Fruit fly (Drosophila melanogaster): Measurements from ENCODE around the gene Efa6.

DNA sequence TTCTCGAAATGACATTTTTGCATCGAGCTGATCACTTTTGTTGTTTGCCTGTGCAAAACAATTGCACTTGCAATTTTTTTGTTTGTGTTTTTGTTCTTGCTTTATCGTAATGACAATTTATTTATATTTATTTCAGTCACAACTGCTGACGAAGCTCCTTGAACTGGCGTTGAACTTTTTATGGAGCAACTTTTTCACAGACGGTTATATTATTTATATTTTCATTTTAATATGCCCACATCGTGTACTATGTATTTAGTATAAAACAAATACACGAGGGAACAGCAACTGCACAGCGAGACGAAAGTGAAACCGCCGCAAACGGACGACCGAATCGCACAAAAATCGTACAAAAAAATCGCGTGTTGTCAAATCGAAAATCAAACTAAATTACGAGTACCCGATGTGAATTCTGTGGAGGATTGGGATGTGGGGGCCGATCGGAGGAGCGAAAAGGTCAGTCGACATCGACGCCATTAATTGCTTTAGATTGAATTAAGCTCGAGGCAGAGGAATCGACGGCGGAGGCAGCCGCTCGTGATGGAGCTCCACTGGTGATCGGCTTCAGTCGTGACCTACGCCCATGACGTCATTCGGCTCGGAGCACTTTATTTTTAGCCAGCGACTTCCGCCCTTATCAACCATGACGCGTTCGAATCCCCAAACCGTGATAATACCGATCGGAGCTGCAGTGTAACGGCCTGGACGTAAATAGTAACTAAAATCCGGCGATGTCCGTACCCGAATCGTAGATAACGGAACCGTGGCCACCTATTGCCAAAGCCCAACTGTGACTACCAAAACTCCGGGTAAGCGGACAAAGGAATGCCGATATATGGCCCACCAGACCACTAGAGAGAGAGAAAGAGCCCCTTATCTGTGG lies 48.4 kb downstream of the Efa6 start:
- no peak for TF ChIP-seq psq (optimal IDR thresholded peaks at IDR 0.05)
- TF ChIP-seq ttk (optimal IDR thresholded peaks at IDR 0.05), result no peak
- no peak for TF ChIP-seq h (optimal IDR thresholded peaks at IDR 0.05)
- TF ChIP-seq Myc (optimal IDR thresholded peaks at IDR 0.05), result no peak
- TF ChIP-seq insv (optimal IDR thresholded peaks at IDR 0.05), result no peak
- no peak for TF ChIP-seq Sin3A (optimal IDR thresholded peaks at IDR 0.05)

Measured in Kc167 (cell line).